Fruit fly (Drosophila melanogaster) whole organism, embryonic: ENCODE measurements around the gene SIFaR.

Experiments
- Bteb2 ChIP-seq: fragments of 200-800 bp; sonication (Bioruptor generic); optimal IDR thresholded peaks from 2 replicates; lab custom pipeline; 2016; ENCODE audit warnings: missing biosample characterization, missing genetic modification characterization
- CG1024 ChIP-seq: fragments of 200-800 bp; sonication (Bioruptor generic); IDR thresholded peaks from 2 replicates; pipeline ENCODE4 v1.3.6; 2022; ENCODE audit warnings: missing biosample characterization, missing genetic modification characterization
- CG10274 ChIP-seq: fragments of 200-800 bp; sonication (Bioruptor generic); optimal IDR thresholded peaks from 3 replicates; lab custom pipeline; 2017; ENCODE audit warnings: missing biosample characterization, mild to moderate bottlenecking, missing genetic modification characterization
- CG10366 ChIP-seq: fragments of 200-800 bp; sonication (Bioruptor generic); IDR thresholded peaks from 2 replicates; pipeline ENCODE4 v1.3.6; 2022; ENCODE audit warnings: missing biosample characterization, missing genetic modification characterization
- CG11247 ChIP-seq: fragments of 200-800 bp; sonication (Bioruptor generic); IDR thresholded peaks from 2 replicates; pipeline ENCODE4 v1.3.6; 2022; ENCODE audit warnings: missing biosample characterization, missing genetic modification characterization
- CG11696 ChIP-seq: fragments of 200-800 bp; sonication (Bioruptor generic); IDR thresholded peaks from 2 replicates; pipeline ENCODE4 v1.3.6; 2022; ENCODE audit warnings: missing biosample characterization, missing genetic modification characterization
- CG12104 ChIP-seq: fragments of 200-800 bp; sonication (Bioruptor generic); optimal IDR thresholded peaks from 3 replicates; lab custom pipeline; 2016; ENCODE audit warnings: missing biosample characterization, missing genetic modification characterization
- CG12942 ChIP-seq: fragments of 200-800 bp; sonication (Bioruptor generic); optimal IDR thresholded peaks from 3 replicates; lab custom pipeline; 2016; ENCODE audit warnings: missing biosample characterization, missing genetic modification characterization
- CG13624 ChIP-seq: fragments of 200-800 bp; sonication (Bioruptor generic); optimal IDR thresholded peaks from 2 replicates; lab custom pipeline; 2016; ENCODE audit warnings: missing biosample characterization, missing genetic modification characterization
- CG14667 ChIP-seq: fragments of 200-800 bp; sonication (Bioruptor generic); IDR thresholded peaks from 2 replicates; pipeline ENCODE4 v1.3.6; 2022; ENCODE audit warnings: missing biosample characterization, missing genetic modification characterization
- CG15514 ChIP-seq: fragments of 200-800 bp; sonication (Bioruptor generic); optimal IDR thresholded peaks from 3 replicates; lab custom pipeline; 2017; ENCODE audit warnings: missing biosample characterization, missing genetic modification characterization, mild to moderate bottlenecking, moderate library complexity, missing genetic modification reagents
- CG17385 ChIP-seq: fragments of 200-800 bp; sonication (Bioruptor generic); optimal IDR thresholded peaks from 3 replicates; lab custom pipeline; 2018; ENCODE audit warnings: missing biosample characterization, mild to moderate bottlenecking, missing genetic modification characterization
- CG18599 ChIP-seq: fragments of 200-800 bp; sonication (Bioruptor generic); optimal IDR thresholded peaks from 3 replicates; lab custom pipeline; 2017; ENCODE audit warnings: missing biosample characterization, missing genetic modification characterization, mild to moderate bottlenecking, moderate library complexity, missing genetic modification reagents
- CG32767 ChIP-seq: fragments of 200-800 bp; sonication (Bioruptor generic); IDR thresholded peaks from 2 replicates; pipeline ENCODE4 v1.3.6; 2022; ENCODE audit warnings: missing biosample characterization, missing genetic modification characterization
- CG33557 ChIP-seq: fragments of 200-800 bp; sonication (Bioruptor generic); optimal IDR thresholded peaks from 2 replicates; lab custom pipeline; 2019; ENCODE audit warnings: missing biosample characterization, mild to moderate bottlenecking, missing genetic modification characterization, moderate library complexity
- CG6175 ChIP-seq: fragments of 200-800 bp; sonication (Bioruptor generic); IDR thresholded peaks from 3 replicates; pipeline ENCODE4 v1.3.6; 2022; ENCODE audit warnings: missing biosample characterization, missing genetic modification characterization
- CG6854 ChIP-seq: fragments of 200-800 bp; sonication (Bioruptor generic); optimal IDR thresholded peaks from 3 replicates; lab custom pipeline; 2017; ENCODE audit warnings: missing biosample characterization, mild to moderate bottlenecking, missing genetic modification characterization
- CG9727 ChIP-seq: fragments of 200-800 bp; sonication (Bioruptor generic); optimal IDR thresholded peaks from 3 replicates; lab custom pipeline; 2017; ENCODE audit warnings: missing biosample characterization, mild to moderate bottlenecking, missing genetic modification characterization
- CG9876 ChIP-seq: fragments of 200-800 bp; sonication (Bioruptor generic); optimal IDR thresholded peaks from 2 replicates; lab custom pipeline; 2016; ENCODE audit warnings: missing biosample characterization, missing genetic modification characterization
- D ChIP-seq, 2 experiments: fragments of 200-800 bp in 1 of 2; fragments of >200 bp in 1 of 2; sonication (Bioruptor generic) in 1 of 2; optimal IDR thresholded peaks; 2 replicates in 1 of 2; 3 replicates in 1 of 2; lab custom pipeline; 2017; ENCODE audit warnings: mild to moderate bottlenecking in 1 of 2, missing biosample characterization in 1 of 2, missing genetic modification characterization in 1 of 2, missing genetic modification reagents in 1 of 2
- H2.0 ChIP-seq: fragments of 200-800 bp; sonication (Bioruptor generic); IDR thresholded peaks from 2 replicates; pipeline ENCODE4 v1.3.6; 2022; ENCODE audit warnings: missing biosample characterization, missing genetic modification characterization
- Hand ChIP-seq: fragments of 200-800 bp; sonication (Bioruptor generic); optimal IDR thresholded peaks from 2 replicates; lab custom pipeline; 2017; ENCODE audit warnings: mild to moderate bottlenecking, missing biosample characterization, missing genetic modification reagents, missing genetic modification characterization
- Hmr ChIP-seq: fragments of 200-800 bp; sonication (Bioruptor generic); optimal IDR thresholded peaks from 3 replicates; lab custom pipeline; 2017; ENCODE audit warnings: mild to moderate bottlenecking, missing biosample characterization, missing genetic modification reagents, missing genetic modification characterization
- Lpt ChIP-seq: fragments of >200 bp; optimal IDR thresholded peaks from 2 replicates; lab custom pipeline; 2018; ENCODE audit warnings: missing biosample characterization, missing genetic modification characterization
- MESR4 ChIP-seq: fragments of 200-800 bp; sonication (Bioruptor generic); optimal IDR thresholded peaks from 2 replicates; lab custom pipeline; 2018; ENCODE audit warnings: missing biosample characterization, mild to moderate bottlenecking, missing genetic modification characterization, moderate library complexity
- Mrtf ChIP-seq: fragments of 200-800 bp; sonication (Bioruptor generic); IDR thresholded peaks from 3 replicates; pipeline ENCODE4 v1.3.6; 2022; ENCODE audit warnings: missing biosample characterization, missing genetic modification characterization
- Oli ChIP-seq: fragments of 200-800 bp; sonication (Bioruptor generic); optimal IDR thresholded peaks from 2 replicates; lab custom pipeline; 2018; ENCODE audit warnings: missing biosample characterization, mild to moderate bottlenecking, missing genetic modification characterization, moderate library complexity
- Sry-δ ChIP-seq: fragments of 200-800 bp; sonication (Bioruptor generic); optimal IDR thresholded peaks from 2 replicates; lab custom pipeline; 2016; ENCODE audit warnings: missing biosample characterization, missing genetic modification characterization
- ato ChIP-seq: fragments of 200-800 bp; sonication (Bioruptor generic); IDR thresholded peaks from 2 replicates; pipeline ENCODE4 v1.3.6; 2022; ENCODE audit warnings: missing biosample characterization, missing genetic modification characterization; ENCODE audit not compliant: partially characterized antibody
- az2 ChIP-seq: fragments of 200-800 bp; sonication (Bioruptor generic); optimal IDR thresholded peaks from 3 replicates; lab custom pipeline; 2016; ENCODE audit warnings: missing biosample characterization, missing genetic modification characterization
- bbx ChIP-seq: fragments of 200-800 bp; sonication (Bioruptor generic); IDR thresholded peaks from 2 replicates; pipeline ENCODE4 v1.3.6; 2022; ENCODE audit warnings: missing biosample characterization, missing genetic modification characterization; ENCODE audit not compliant: partially characterized antibody
- btn ChIP-seq: fragments of 200-800 bp; sonication (Bioruptor generic); optimal IDR thresholded peaks from 2 replicates; lab custom pipeline; 2016; ENCODE audit warnings: missing biosample characterization, missing genetic modification characterization
- chif ChIP-seq, 2 experiments: fragments of 200-800 bp; sonication (Bioruptor generic); optimal IDR thresholded peaks; 3 replicates each; lab custom pipeline; 2016; ENCODE audit warnings: missing biosample characterization in 2 of 2, missing genetic modification characterization in 2 of 2
- chm ChIP-seq: fragments of 200-800 bp; sonication (Bioruptor generic); IDR thresholded peaks from 2 replicates; pipeline ENCODE4 v1.3.6; 2022; ENCODE audit warnings: missing biosample characterization, missing genetic modification characterization
- dati ChIP-seq: fragments of 200-800 bp; sonication (Bioruptor generic); IDR thresholded peaks from 2 replicates; pipeline ENCODE4 v1.3.6; 2022; ENCODE audit warnings: missing biosample characterization, missing genetic modification characterization
- disco-r ChIP-seq: fragments of 200-800 bp; sonication (Bioruptor generic); optimal IDR thresholded peaks from 2 replicates; lab custom pipeline; 2016; ENCODE audit warnings: missing biosample characterization, missing genetic modification characterization
- ftz-f1 ChIP-seq: fragments of 200-800 bp; sonication (Bioruptor generic); optimal IDR thresholded peaks from 2 replicates; lab custom pipeline; 2016; ENCODE audit warnings: missing biosample characterization, missing genetic modification characterization
- gcm ChIP-seq: fragments of 200-800 bp; sonication (Bioruptor generic); optimal IDR thresholded peaks from 2 replicates; lab custom pipeline; 2019; ENCODE audit warnings: missing biosample characterization, mild to moderate bottlenecking, missing genetic modification characterization, moderate library complexity
- lilli ChIP-seq: fragments of 200-800 bp; sonication (Bioruptor generic); optimal IDR thresholded peaks from 3 replicates; lab custom pipeline; 2016; ENCODE audit warnings: missing biosample characterization, missing genetic modification characterization
- lmd ChIP-seq: fragments of 200-800 bp; sonication (Bioruptor generic); IDR thresholded peaks from 2 replicates; pipeline ENCODE4 v1.3.6; 2022; ENCODE audit warnings: missing biosample characterization, missing genetic modification characterization
- nom ChIP-seq: fragments of 200-800 bp; sonication (Bioruptor generic); optimal IDR thresholded peaks from 2 replicates; lab custom pipeline; 2017; ENCODE audit warnings: missing biosample characterization, missing genetic modification characterization, mild to moderate bottlenecking, moderate library complexity, missing genetic modification reagents
- onecut ChIP-seq: fragments of 200-800 bp; sonication (Bioruptor generic); IDR thresholded peaks from 2 replicates; pipeline ENCODE4 v1.3.6; 2022; ENCODE audit warnings: missing biosample characterization, missing genetic modification characterization
- otp ChIP-seq: fragments of 200-800 bp; sonication (Bioruptor generic); IDR thresholded peaks from 3 replicates; pipeline ENCODE4, ENCODE4 v1.3.6; 2022; ENCODE audit warnings: missing biosample characterization, missing genetic modification characterization
- pnt ChIP-seq: fragments of 200-800 bp; sonication (Bioruptor generic); optimal IDR thresholded peaks from 3 replicates; lab custom pipeline; 2016; ENCODE audit warnings: missing biosample characterization, missing genetic modification characterization
- row ChIP-seq: fragments of 200-800 bp; sonication (Bioruptor generic); IDR thresholded peaks from 3 replicates; pipeline ENCODE4 v1.3.6; 2022; ENCODE audit warnings: missing biosample characterization, missing genetic modification characterization
- scrt ChIP-seq: fragments of 200-800 bp; sonication (Bioruptor generic); optimal IDR thresholded peaks from 2 replicates; lab custom pipeline; 2018; ENCODE audit warnings: missing biosample characterization, mild to moderate bottlenecking, missing genetic modification characterization, moderate library complexity
- sima ChIP-seq: fragments of 200-800 bp; sonication (Bioruptor generic); optimal IDR thresholded peaks from 2 replicates; lab custom pipeline; 2016; ENCODE audit warnings: missing biosample characterization, missing genetic modification characterization
- so ChIP-seq: fragments of 200-800 bp; sonication (Bioruptor generic); IDR thresholded peaks from 3 replicates; pipeline ENCODE4 v1.3.6; 2022; ENCODE audit warnings: missing biosample characterization, missing genetic modification characterization
- trh ChIP-seq: fragments of 200-800 bp; sonication (Bioruptor generic); optimal IDR thresholded peaks from 2 replicates; lab custom pipeline; 2016; ENCODE audit warnings: missing biosample characterization, missing genetic modification characterization
- ttk ChIP-seq: fragments of 200-800 bp; sonication (Bioruptor generic); IDR thresholded peaks from 2 replicates; pipeline ENCODE4 v2.1.2; 2022; ENCODE audit warnings: missing biosample characterization, missing genetic modification characterization
- tx ChIP-seq: fragments of 200-800 bp; sonication (Bioruptor generic); optimal IDR thresholded peaks from 2 replicates; lab custom pipeline; 2016; ENCODE audit warnings: missing biosample characterization, missing genetic modification characterization
- zfh2 ChIP-seq: fragments of 200-800 bp; sonication (Bioruptor generic); optimal IDR thresholded peaks from 2 replicates; lab custom pipeline; 2016; ENCODE audit warnings: missing biosample characterization, missing genetic modification characterization

The SIFaR gene

dm6 chr3R:21295004-21295403 is 1.2 kb upstream of the SIFaR start (continued):
- TF ChIP-seq lilli (GFP tag; lab: Kevin White, UChicago) (peak; percentile 5), lmd (GFP tag; lab: Robert Waterston, UW) (peak; percentile 20; the same call in 1 of the 2 replicates), trh (no peak), zfh2 (GFP tag; lab: Kevin White, UChicago) (no peak), so (GFP tag; lab: Robert Waterston, UW) (no peak), CG9727 (GFP tag; lab: Kevin White, UChicago) (no peak), chif (GFP tag; optimal IDR thresholded peaks at IDR 0.05; lab: Kevin White, UChicago) (no peak), tx (GFP tag; lab: Kevin White, UChicago) (no peak), CG10366 (GFP tag; lab: Robert Waterston, UW) (no peak), ftz-f1 (GFP tag; lab: Kevin White, UChicago) (no peak), bbx (peak; percentile 26; the same call in 1 of the 2 replicates), onecut (0 out of 2 replicates have a peak, but pooled peaks have one; percentile 14), CG11247 (GFP tag; lab: Robert Waterston, UW) (no peak), CG15514 (GFP tag; lab: Kevin White, UChicago) (peak; percentile 20), D (optimal IDR thresholded peaks at IDR 0.05; lab: Kevin White, UChicago) (peak; percentile 46), D (GFP tag; optimal IDR thresholded peaks at IDR 0.05; lab: Kevin White, UChicago) (no peak), Hmr (GFP tag; lab: Kevin White, UChicago) (peak; percentile 16), CG18599 (GFP tag; lab: Kevin White, UChicago) (peak; percentile 14), chm (GFP tag; lab: Robert Waterston, UW) (no peak), MESR4 (GFP tag; lab: Kevin White, UChicago) (no peak), CG14667 (GFP tag; lab: Robert Waterston, UW) (no peak), CG10274 (GFP tag; lab: Kevin White, UChicago) (no peak), Mrtf (GFP tag; lab: Robert Waterston, UW) (no peak), scrt (GFP tag; lab: Kevin White, UChicago) (peak; percentile 50), CG6175 (no peak), CG11696 (GFP tag; lab: Robert Waterston, UW) (no peak), az2 (no peak), ttk (no peak), CG12942 (GFP tag; lab: Kevin White, UChicago) (no peak), dati (GFP tag; lab: Robert Waterston, UW) (no peak), btn (GFP tag; lab: Kevin White, UChicago) (no peak), disco-r (GFP tag; lab: Kevin White, UChicago) (no peak), CG6854 (GFP tag; lab: Kevin White, UChicago) (peak; percentile 22), CG13624 (no peak), Sry-δ (GFP tag; lab: Kevin White, UChicago) (no peak), gcm (no peak), CG12104 (GFP tag; lab: Kevin White, UChicago) (no peak), sima (no peak), otp (GFP tag; lab: Robert Waterston, UW) (no peak), Oli (no peak), Lpt (no peak), pnt (no peak), nom (no peak), ato (GFP tag; lab: Robert Waterston, UW) (no peak), CG17385 (GFP tag; lab: Kevin White, UChicago) (no peak), CG9876 (GFP tag; lab: Kevin White, UChicago) (no peak), Hand (no peak), CG1024 (GFP tag; lab: Robert Waterston, UW) (no peak), CG33557 (GFP tag; lab: Kevin White, UChicago) (no peak), H2.0 (GFP tag; lab: Robert Waterston, UW) (no peak), CG32767 (GFP tag; lab: Robert Waterston, UW) (0 out of 2 replicates have a peak, but pooled peaks have one; percentile 21), row (GFP tag; lab: Robert Waterston, UW) (peak; percentile 29; the same call in 1 of the 3 replicates), Bteb2 (GFP tag; lab: Kevin White, UChicago) (no peak)
